Worm (Caenorhabditis elegans): ENCODE results near the gene vwa-8.

Gene vwa-8

ce11 chrX:13032610-13033009, 41.3 kb downstream of the vwa-8 start, which contains the start of gene npr-10:
Gene npr-10 (minus strand): TSS chrX:13032710.
- TF ChIP-seq ztf-11 (tag; optimal IDR thresholded peaks at IDR 0.05) (no peak), mls-2 (tag; optimal IDR thresholded peaks at IDR 0.05) (no peak), ceh-39 (tag; optimal IDR thresholded peaks at IDR 0.05) (no peak), elt-1 (tag; optimal IDR thresholded peaks at IDR 0.05; ENCODE audit: borderline replicate concordance, insufficient read depth) (no peak)

DNA sequence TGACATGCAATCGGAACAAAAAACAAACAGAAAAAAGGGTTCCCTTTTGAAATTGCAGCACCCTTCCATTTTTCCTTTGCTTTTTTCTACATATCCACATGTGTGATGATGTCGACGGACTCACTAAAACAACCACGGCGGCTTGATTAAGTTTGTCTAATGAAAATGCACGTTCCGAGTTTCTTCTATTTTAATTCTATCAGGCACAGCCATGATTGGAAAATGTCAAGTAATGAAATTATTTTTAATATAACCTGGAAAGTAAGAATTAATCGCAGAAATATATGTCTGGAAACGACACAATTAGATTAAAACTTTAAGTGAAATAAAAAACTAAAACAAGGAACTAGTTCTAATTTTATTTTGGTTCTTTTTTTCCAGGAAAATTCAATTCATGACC, 42.6 kb downstream of the vwa-8 start:
- TF ChIP-seq lsy-2 (tag; optimal IDR thresholded peaks at IDR 0.05) (no peak), ces-1 (GFP tag; optimal IDR thresholded peaks at IDR 0.05) (peak; percentile 50)

ce11 chrX:13034333-13034732, 43.1 kb downstream of the vwa-8 start:
- TF ChIP-seq nhr-76 (tag; optimal IDR thresholded peaks at IDR 0.05) (no peak), nhr-28 (tag; optimal IDR thresholded peaks at IDR 0.05) (no peak), elt-1 (tag; optimal IDR thresholded peaks at IDR 0.05; ENCODE audit: borderline replicate concordance, insufficient read depth) (no peak), nhr-2 (tag; optimal IDR thresholded peaks at IDR 0.05) (no peak), elt-3 (tag; optimal IDR thresholded peaks at IDR 0.05) (no peak), nhr-12 (tag; optimal IDR thresholded peaks at IDR 0.05) (no peak), sem-2 (GFP tag; optimal IDR thresholded peaks at IDR 0.05) (no peak), ceh-43 (GFP tag; optimal IDR thresholded peaks at IDR 0.05) (no peak), lsy-2 (tag; optimal IDR thresholded peaks at IDR 0.05) (no peak), ceh-39 (tag; optimal IDR thresholded peaks at IDR 0.05) (no peak), blmp-1 (tag; optimal IDR thresholded peaks at IDR 0.05) (no peak), lin-32 (GFP tag; optimal IDR thresholded peaks at IDR 0.05) (no peak), mab-5 (tag; optimal IDR thresholded peaks at IDR 0.05) (no peak), lin-13 (tag; optimal IDR thresholded peaks at IDR 0.05) (no peak), unc-120 (tag; optimal IDR thresholded peaks at IDR 0.05; ENCODE audit: poor library complexity, severe bottlenecking) (no peak), ceh-83 (GFP tag; optimal IDR thresholded peaks at IDR 0.05) (no peak), zip-8 (tag; optimal IDR thresholded peaks at IDR 0.05) (no peak), pha-4 (tag; optimal IDR thresholded peaks at IDR 0.05) (no peak), tbx-8 (GFP tag; optimal IDR thresholded peaks at IDR 0.05) (no peak), ztf-11 (tag; optimal IDR thresholded peaks at IDR 0.05) (no peak)

DNA sequence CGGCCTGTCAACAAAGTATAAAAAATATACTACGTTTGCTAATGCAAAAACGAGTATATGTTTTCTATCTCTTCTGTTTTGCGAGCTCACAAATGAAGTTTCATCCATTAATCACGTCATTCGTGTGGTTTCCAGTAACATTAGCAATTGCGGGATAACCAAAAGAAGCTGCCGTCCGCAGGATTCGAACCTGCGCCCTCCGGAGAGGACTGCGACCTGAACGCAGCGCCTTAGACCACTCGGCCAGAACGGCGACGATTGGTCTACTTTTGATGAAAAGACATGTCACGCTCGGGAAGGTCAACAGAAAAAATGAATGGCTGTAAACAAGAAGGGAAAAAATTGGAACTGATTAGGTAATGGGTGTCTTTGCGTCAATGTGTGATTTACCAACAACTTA, 47.5 kb downstream of the vwa-8 start:
- TF ChIP-seq ceh-39 (tag; optimal IDR thresholded peaks at IDR 0.05) (no peak), ceh-43 (GFP tag; optimal IDR thresholded peaks at IDR 0.05) (no peak), ztf-11 (tag; optimal IDR thresholded peaks at IDR 0.05) (no peak), ham-2 (GFP tag; optimal IDR thresholded peaks at IDR 0.05) (no peak), cnd-1 (tag; optimal IDR thresholded peaks at IDR 0.05) (no peak)

- no peak for TF ChIP-seq nhr-2 (tag; optimal IDR thresholded peaks at IDR 0.05)
- no peak for TF ChIP-seq unc-120 (tag; optimal IDR thresholded peaks at IDR 0.05; ENCODE audit: poor library complexity, severe bottlenecking)
- TF ChIP-seq mep-1 (tag; optimal IDR thresholded peaks at IDR 0.05) = no peak
- TF ChIP-seq elt-1 (tag; optimal IDR thresholded peaks at IDR 0.05; ENCODE audit: borderline replicate concordance, insufficient read depth) = no peak
- TF ChIP-seq lin-32 (GFP tag; optimal IDR thresholded peaks at IDR 0.05) = no peak
- TF ChIP-seq sptf-1 (tag; optimal IDR thresholded peaks at IDR 0.05) = no peak
- no peak for TF ChIP-seq hlh-1 (tag; optimal IDR thresholded peaks at IDR 0.05)
- no peak for TF ChIP-seq M03D4.4 (tag; optimal IDR thresholded peaks at IDR 0.05)
- TF ChIP-seq tbx-8 (GFP tag; optimal IDR thresholded peaks at IDR 0.05) = no peak
- no peak for TF ChIP-seq lsy-2 (tag; optimal IDR thresholded peaks at IDR 0.05)
- no peak for TF ChIP-seq zip-8 (tag; optimal IDR thresholded peaks at IDR 0.05)
- TF ChIP-seq bed-3 (GFP tag; optimal IDR thresholded peaks at IDR 0.05) = no peak
- TF ChIP-seq blmp-1 (tag; optimal IDR thresholded peaks at IDR 0.05) = no peak
- no peak for TF ChIP-seq flh-1 (GFP tag; optimal IDR thresholded peaks at IDR 0.05)
- no peak for TF ChIP-seq cnd-1 (tag; optimal IDR thresholded peaks at IDR 0.05)
- no peak for TF ChIP-seq ham-2 (GFP tag; optimal IDR thresholded peaks at IDR 0.05)
- no peak for TF ChIP-seq unc-62 (GFP tag; optimal IDR thresholded peaks at IDR 0.05)
- TF ChIP-seq nhr-12 (tag; optimal IDR thresholded peaks at IDR 0.05) = no peak
- no peak for TF ChIP-seq mls-2 (tag; optimal IDR thresholded peaks at IDR 0.05)
Measured at ce11 chrX:13041830-13042229, 50.6 kb downstream of the vwa-8 start.

Measured in whole organism, mixed stage, embryonic.